Fruit fly (Drosophila melanogaster) whole organism, prepupa: ENCODE measurements around the gene CG6431.

Source experiments
- CG10631 ChIP-seq: fragments of 200-800 bp; sonication (Bioruptor generic); optimal IDR thresholded peaks from 2 replicates; lab custom pipeline; 2016; ENCODE audit warnings: missing biosample characterization, missing genetic modification characterization
- CG10669 ChIP-seq: fragments of 200-800 bp; sonication (Bioruptor generic); optimal IDR thresholded peaks from 3 replicates; lab custom pipeline; 2018; ENCODE audit warnings: missing biosample characterization, mild to moderate bottlenecking, missing genetic modification characterization, moderate library complexity
- CG11294 ChIP-seq: fragments of 200-800 bp; sonication (Bioruptor generic); IDR thresholded peaks from 2 replicates; pipeline ENCODE4 v1.3.6; 2022; ENCODE audit warnings: missing biosample characterization, missing genetic modification characterization
- CG11902 ChIP-seq: fragments of 200-800 bp; sonication (Bioruptor generic); optimal IDR thresholded peaks from 3 replicates; lab custom pipeline; 2016; ENCODE audit warnings: missing biosample characterization, missing genetic modification characterization
- CG15336 ChIP-seq: fragments of 200-800 bp; sonication (Bioruptor generic); IDR thresholded peaks from 2 replicates; pipeline ENCODE4 v1.3.6; 2022; ENCODE audit warnings: missing biosample characterization, missing genetic modification characterization
- CG1621 ChIP-seq: fragments of 200-800 bp; sonication (Bioruptor generic); optimal IDR thresholded peaks from 3 replicates; lab custom pipeline; 2018; ENCODE audit warnings: missing biosample characterization, mild to moderate bottlenecking, missing genetic modification characterization
- CG31627 ChIP-seq: fragments of 200-800 bp; sonication (Bioruptor generic); optimal IDR thresholded peaks from 3 replicates; lab custom pipeline; 2016; ENCODE audit warnings: missing biosample characterization, missing genetic modification characterization
- CG32006 ChIP-seq: fragments of 200-800 bp; sonication (Bioruptor generic); optimal IDR thresholded peaks from 3 replicates; lab custom pipeline; 2017; ENCODE audit warnings: missing biosample characterization, mild to moderate bottlenecking, missing genetic modification characterization
- CG3919 ChIP-seq: fragments of 200-800 bp; sonication (Bioruptor generic); optimal IDR thresholded peaks from 3 replicates; lab custom pipeline; 2016; ENCODE audit warnings: missing biosample characterization, missing genetic modification characterization
- CG4318 ChIP-seq: fragments of 200-800 bp; sonication (Bioruptor generic); optimal IDR thresholded peaks from 3 replicates; lab custom pipeline; 2017; ENCODE audit warnings: missing biosample characterization, mild to moderate bottlenecking, missing genetic modification characterization
- CG6163 ChIP-seq: fragments of 200-800 bp; sonication (Bioruptor generic); IDR thresholded peaks from 3 replicates; pipeline ENCODE4 v1.3.6; 2022; ENCODE audit warnings: missing biosample characterization, missing genetic modification characterization
- CG6276 ChIP-seq: fragments of 200-800 bp; sonication (Bioruptor generic); optimal IDR thresholded peaks from 2 replicates; lab custom pipeline; 2017; ENCODE audit warnings: missing biosample characterization, mild to moderate bottlenecking, missing genetic modification characterization
- CG6792 ChIP-seq: fragments of 200-800 bp; sonication (Bioruptor generic); optimal IDR thresholded peaks from 3 replicates; lab custom pipeline; 2016; ENCODE audit warnings: missing biosample characterization, missing genetic modification characterization
- CG6808 ChIP-seq: fragments of 200-800 bp; sonication (Bioruptor generic); optimal IDR thresholded peaks from 3 replicates; lab custom pipeline; 2017; ENCODE audit warnings: missing biosample characterization, missing genetic modification characterization, mild to moderate bottlenecking, moderate library complexity, missing genetic modification reagents
- CG6854 ChIP-seq: fragments of 200-800 bp; sonication (Bioruptor generic); optimal IDR thresholded peaks from 2 replicates; lab custom pipeline; 2017; ENCODE audit warnings: missing biosample characterization, mild to moderate bottlenecking, missing genetic modification characterization
- CG7368 ChIP-seq: fragments of 200-800 bp; sonication (Bioruptor generic); optimal IDR thresholded peaks from 3 replicates; lab custom pipeline; 2016; ENCODE audit warnings: missing biosample characterization, missing genetic modification characterization
- CG8119 ChIP-seq: fragments of 200-800 bp; sonication (Bioruptor generic); IDR thresholded peaks from 3 replicates; pipeline ENCODE4 v1.3.6; 2022; ENCODE audit warnings: missing biosample characterization, missing genetic modification characterization
- CG8319 ChIP-seq: fragments of 200-800 bp; sonication (Bioruptor generic); optimal IDR thresholded peaks from 3 replicates; lab custom pipeline; 2016; ENCODE audit warnings: missing biosample characterization, missing genetic modification characterization
- CG8632 ChIP-seq: fragments of 200-800 bp; sonication (Bioruptor generic); optimal IDR thresholded peaks from 3 replicates; lab custom pipeline; 2016; ENCODE audit warnings: missing biosample characterization, missing genetic modification characterization
- CG9139 ChIP-seq: fragments of 200-800 bp; sonication (Bioruptor generic); optimal IDR thresholded peaks from 3 replicates; lab custom pipeline; 2017; ENCODE audit warnings: missing biosample characterization, mild to moderate bottlenecking, missing genetic modification characterization
- Eip78C ChIP-seq: fragments of 200-800 bp; sonication (Bioruptor generic); peaks from one replicate; lab custom pipeline; 2016; ENCODE audit warnings: missing biosample characterization, missing genetic modification characterization
- Ets21C ChIP-seq: fragments of 200-800 bp; sonication (Bioruptor generic); optimal IDR thresholded peaks from 3 replicates; lab custom pipeline; 2016; ENCODE audit warnings: missing biosample characterization, missing genetic modification characterization
- Ets96B ChIP-seq: fragments of 200-800 bp; optimal IDR thresholded peaks from 2 replicates; lab custom pipeline; 2019; ENCODE audit warnings: missing biosample characterization, mild to moderate bottlenecking, missing genetic modification characterization, moderate library complexity
- Gug ChIP-seq: fragments of 200-800 bp; sonication (Bioruptor generic); IDR thresholded peaks from 2 replicates; pipeline ENCODE4 v1.3.6; 2022; ENCODE audit warnings: missing biosample characterization, missing genetic modification characterization
- Hr39 ChIP-seq: fragments of 200-800 bp; sonication (Bioruptor generic); optimal IDR thresholded peaks from 2 replicates; lab custom pipeline; 2016; ENCODE audit warnings: missing biosample characterization, missing genetic modification characterization
- Hr4 ChIP-seq: fragments of 200-800 bp; sonication (Bioruptor generic); optimal IDR thresholded peaks from 3 replicates; lab custom pipeline; 2016; ENCODE audit warnings: missing biosample characterization, missing genetic modification characterization
- Lpt ChIP-seq: fragments of 200-800 bp; sonication (Bioruptor generic); optimal IDR thresholded peaks from 3 replicates; lab custom pipeline; 2016; ENCODE audit warnings: missing biosample characterization, missing genetic modification characterization
- Met ChIP-seq: fragments of 200-800 bp; sonication (Bioruptor generic); optimal IDR thresholded peaks from 3 replicates; lab custom pipeline; 2016; ENCODE audit warnings: missing biosample characterization, missing genetic modification characterization
- OdsH ChIP-seq: fragments of 200-800 bp; sonication (Bioruptor generic); optimal IDR thresholded peaks from 3 replicates; lab custom pipeline; 2016; ENCODE audit warnings: missing biosample characterization, missing genetic modification characterization
- Sox102F ChIP-seq: fragments of 200-800 bp; sonication (Bioruptor generic); optimal IDR thresholded peaks from 2 replicates; lab custom pipeline; 2016; ENCODE audit warnings: missing biosample characterization, mild to moderate bottlenecking, missing genetic modification characterization
- Sox14 ChIP-seq: fragments of 200-800 bp; sonication (Bioruptor generic); optimal IDR thresholded peaks from 3 replicates; lab custom pipeline; 2016; ENCODE audit warnings: missing biosample characterization, missing genetic modification characterization
- acj6 ChIP-seq: fragments of 200-800 bp; sonication (Bioruptor generic); optimal IDR thresholded peaks from 3 replicates; lab custom pipeline; 2016; ENCODE audit warnings: missing biosample characterization, missing genetic modification characterization
- cyc ChIP-seq: fragments of 200-800 bp; sonication (Bioruptor generic); optimal IDR thresholded peaks from 3 replicates; lab custom pipeline; 2016; ENCODE audit warnings: missing biosample characterization, missing genetic modification characterization
- dac ChIP-seq: fragments of 200-800 bp; sonication (Bioruptor generic); optimal IDR thresholded peaks from 2 replicates; lab custom pipeline; 2017; ENCODE audit warnings: missing biosample characterization, mild to moderate bottlenecking, missing genetic modification characterization
- dsx ChIP-seq: fragments of 200-800 bp; optimal IDR thresholded peaks from 3 replicates; lab custom pipeline; 2019; ENCODE audit warnings: missing biosample characterization, mild to moderate bottlenecking, missing genetic modification characterization, moderate library complexity; ENCODE audit not compliant: poor library complexity, severe bottlenecking
- eg ChIP-seq: fragments of 200-800 bp; sonication (Bioruptor generic); IDR thresholded peaks from 3 replicates; pipeline ENCODE4 v1.3.6; 2022; ENCODE audit warnings: missing biosample characterization, missing genetic modification characterization
- fd59A ChIP-seq: fragments of 200-800 bp; sonication (Bioruptor generic); optimal IDR thresholded peaks from 2 replicates; lab custom pipeline; 2017; ENCODE audit warnings: missing biosample characterization, mild to moderate bottlenecking, missing genetic modification characterization, missing genetic modification reagents
- fd85E ChIP-seq: fragments of 200-800 bp; sonication (Bioruptor generic); optimal IDR thresholded peaks from 3 replicates; lab custom pipeline; 2016; ENCODE audit warnings: missing biosample characterization, missing genetic modification characterization
- fkh ChIP-seq: fragments of 200-800 bp; sonication (Bioruptor generic); optimal IDR thresholded peaks from 3 replicates; lab custom pipeline; 2017; ENCODE audit warnings: missing biosample characterization, mild to moderate bottlenecking, missing genetic modification characterization, moderate library complexity
- lz ChIP-seq: fragments of 200-800 bp; sonication (Bioruptor generic); optimal IDR thresholded peaks from 3 replicates; lab custom pipeline; 2016; ENCODE audit warnings: missing biosample characterization, missing genetic modification characterization
- net ChIP-seq: fragments of 200-800 bp; sonication (Bioruptor generic); optimal IDR thresholded peaks from 3 replicates; lab custom pipeline; 2016; ENCODE audit warnings: missing biosample characterization, missing genetic modification characterization
- pdm3 ChIP-seq: fragments of 200-800 bp; sonication (Bioruptor generic); optimal IDR thresholded peaks from 3 replicates; lab custom pipeline; 2016; ENCODE audit warnings: missing biosample characterization, missing genetic modification characterization
- spab ChIP-seq: fragments of 200-800 bp; sonication (Bioruptor generic); optimal IDR thresholded peaks from 2 replicates; lab custom pipeline; 2017; ENCODE audit warnings: missing biosample characterization, mild to moderate bottlenecking, missing genetic modification characterization, missing genetic modification reagents
- svp ChIP-seq: fragments of 200-800 bp; sonication (Bioruptor generic); peaks from one replicate; lab custom pipeline; 2016; ENCODE audit warnings: missing biosample characterization, missing genetic modification characterization
- topi ChIP-seq: fragments of 200-800 bp; sonication (Bioruptor generic); optimal IDR thresholded peaks from 3 replicates; lab custom pipeline; 2016; ENCODE audit warnings: missing biosample characterization, missing genetic modification characterization
- vri ChIP-seq: fragments of 200-800 bp; sonication (Bioruptor generic); optimal IDR thresholded peaks from 3 replicates; lab custom pipeline; 2016; ENCODE audit warnings: missing biosample characterization, mild to moderate bottlenecking, missing genetic modification characterization

The CG6431 gene

dm6 chr2L:10701499-10702062 is 22.4 kb upstream of the CG6431 start, which contains the start of gene Lip1:
TSS of gene Lip1 (minus strand) at chr2L:10701544.
- TF ChIP-seq svp (GFP tag; lab: Kevin White, UChicago) (peak; percentile 23), fkh (GFP tag; lab: Kevin White, UChicago) (peak; percentile 15), Gug (GFP tag; lab: Robert Waterston, UW) (no peak)

dm6 chr2L:10703281-10703680 is 20.7 kb upstream of the CG6431 start, which contains the start of gene CG6415:
TSS of gene CG6415 (plus strand) at chr2L:10703621.
- TF ChIP-seq CG11902 (GFP tag; lab: Kevin White, UChicago) (no peak), CG7368 (GFP tag; lab: Kevin White, UChicago) (no peak), CG3919 (GFP tag; lab: Kevin White, UChicago) (peak; percentile 22), CG6854 (no peak), CG6276 (GFP tag; lab: Kevin White, UChicago) (peak; percentile 63), CG11294 (GFP tag; lab: Robert Waterston, UW) (peak; percentile 64), Lpt (GFP tag; lab: Kevin White, UChicago) (no peak), CG6792 (no peak), CG32006 (GFP tag; lab: Kevin White, UChicago) (peak; percentile 80), CG9139 (no peak), Hr39 (peak; percentile 22), CG15336 (peak; percentile 71), fkh (GFP tag; lab: Kevin White, UChicago) (peak; percentile 51), pdm3 (GFP tag; lab: Kevin White, UChicago) (peak; percentile 48), CG6808 (GFP tag; lab: Kevin White, UChicago) (no peak), Met (GFP tag; lab: Kevin White, UChicago) (peak; percentile 34), acj6 (GFP tag; lab: Kevin White, UChicago) (peak; percentile 27), CG8119 (peak; percentile 63; the same call in 2 of the 3 replicates), CG10669 (GFP tag; lab: Kevin White, UChicago) (no peak), CG10631 (GFP tag; lab: Kevin White, UChicago) (no peak), spab (GFP tag; lab: Kevin White, UChicago) (no peak), CG8319 (no peak), CG1621 (tag; lab: Kevin White, UChicago) (no peak), Ets96B (tag; lab: Kevin White, UChicago) (no peak), CG31627 (GFP tag; lab: Kevin White, UChicago) (peak; percentile 32), vri (GFP tag; lab: Kevin White, UChicago) (peak; percentile 58), cyc (GFP tag; lab: Kevin White, UChicago) (no peak), fd59A (GFP tag; lab: Kevin White, UChicago) (no peak), topi (GFP tag; lab: Kevin White, UChicago) (peak; percentile 28), Sox102F (GFP tag; lab: Kevin White, UChicago) (no peak), CG6163 (peak; percentile 50; the same call in 2 of the 3 replicates), net (GFP tag; lab: Kevin White, UChicago) (peak; percentile 45), CG8632 (GFP tag; lab: Kevin White, UChicago) (no peak), Gug (GFP tag; lab: Robert Waterston, UW) (peak; percentile 78), svp (GFP tag; lab: Kevin White, UChicago) (peak; percentile 97), OdsH (GFP tag; lab: Kevin White, UChicago) (peak; percentile 38), CG4318 (peak; percentile 48), dsx (GFP tag; lab: Kevin White, UChicago) (no peak), Sox14 (GFP tag; lab: Kevin White, UChicago) (peak; percentile 20), lz (GFP tag; lab: Kevin White, UChicago) (peak; percentile 27), eg (GFP tag; lab: Robert Waterston, UW) (peak; percentile 85), Hr4 (GFP tag; lab: Kevin White, UChicago) (peak; percentile 71), dac (peak; percentile 5), fd85E (GFP tag; lab: Kevin White, UChicago) (no peak), Eip78C (GFP tag; lab: Kevin White, UChicago) (peak; percentile 65), Ets21C (no peak)
